Worm (Caenorhabditis elegans) whole organism, late embryonic: Measurements from ENCODE around the gene prdx-6.

Experiments used
- T23F11.4 ChIP-seq: fragments of 200-800 bp; sonication (Bioruptor generic); optimal IDR thresholded peaks from 2 replicates; lab custom pipeline; 2018; ENCODE audit warnings: mild to moderate bottlenecking, missing genetic modification characterization, missing compliant biosample characterization
- ceh-14 ChIP-seq: sonication (generic microtip); optimal IDR thresholded peaks from 2 replicates; lab custom pipeline; 2016; ENCODE audit warnings: missing genotype, missing genetic modification characterization, missing compliant biosample characterization
- dve-1 ChIP-seq: sonication (generic microtip); optimal IDR thresholded peaks from 2 replicates; lab custom pipeline; 2017; ENCODE audit warnings: antibody characterized with exemption, mild to moderate bottlenecking, missing genetic modification characterization, missing compliant biosample characterization
- eyg-1 ChIP-seq: sonication (generic microtip); optimal IDR thresholded peaks from 2 replicates; lab custom pipeline; 2016; ENCODE audit warnings: missing genotype, missing genetic modification characterization, missing compliant biosample characterization
- hlh-30 ChIP-seq: sonication (generic microtip); optimal IDR thresholded peaks from 2 replicates; lab custom pipeline; 2017; ENCODE audit warnings: antibody characterized with exemption, missing genetic modification characterization, missing compliant biosample characterization; ENCODE audit not compliant: insufficient read depth
- hlh-6 ChIP-seq: sonication (generic microtip); optimal IDR thresholded peaks from 2 replicates; lab custom pipeline; 2016; ENCODE audit warnings: missing genotype, missing genetic modification characterization, missing compliant biosample characterization
- hlh-8 ChIP-seq: sonication (generic microtip); optimal IDR thresholded peaks from 2 replicates; lab custom pipeline; 2016; ENCODE audit warnings: missing genotype, missing genetic modification characterization, missing compliant biosample characterization
- nhr-232 ChIP-seq: sonication (generic microtip); optimal IDR thresholded peaks from 2 replicates; lab custom pipeline; 2016; ENCODE audit warnings: missing genetic modification characterization, missing compliant biosample characterization
- pha-2 ChIP-seq: sonication (generic microtip); optimal IDR thresholded peaks from 2 replicates; lab custom pipeline; 2017; ENCODE audit warnings: mild to moderate bottlenecking, missing genetic modification characterization, missing compliant biosample characterization
- tbx-2 ChIP-seq: sonication (generic microtip); optimal IDR thresholded peaks from 2 replicates; lab custom pipeline; 2016; ENCODE audit warnings: missing genetic modification characterization, missing compliant biosample characterization
- unc-55 ChIP-seq: sonication (generic microtip); optimal IDR thresholded peaks from 2 replicates; lab custom pipeline; 2017; ENCODE audit warnings: missing biosample characterization, missing genetic modification reagents, missing genetic modification characterization
- ztf-16 ChIP-seq: sonication (generic microtip); optimal IDR thresholded peaks from 2 replicates; lab custom pipeline; 2017; ENCODE audit warnings: missing genetic modification characterization, missing compliant biosample characterization

ce11 chrIV:252454-252853 is 34.1 kb downstream of the prdx-6 start, which contains the start of gene grl-19:
- TF ChIP-seq hlh-6 = no peak
- TF ChIP-seq eyg-1 (tag; lab: Kevin White, UChicago) = no peak
- no peak for TF ChIP-seq tbx-2 (tag; lab: Kevin White, UChicago)
- no peak for TF ChIP-seq ztf-16 (tag; lab: Kevin White, UChicago)
- no peak for TF ChIP-seq hlh-30
- no peak for TF ChIP-seq ceh-14 (tag; lab: Kevin White, UChicago)
- no peak for TF ChIP-seq T23F11.4 (GFP tag; lab: Kevin White, UChicago)
- no peak for TF ChIP-seq pha-2
- TF ChIP-seq unc-55 (GFP tag; lab: Kevin White, UChicago) = no peak
- no peak for TF ChIP-seq nhr-232 (tag; lab: Kevin White, UChicago)
- no peak for TF ChIP-seq hlh-8 (tag; lab: Kevin White, UChicago)
- no peak for TF ChIP-seq dve-1 (tag; lab: Kevin White, UChicago)
